Worm (Caenorhabditis elegans) whole organism, L3 larva: ENCODE measurements around the gene T06E4.5.

Experiments used
- R02D3.7 ChIP-seq: fragments of 150-350 bp; optimal IDR thresholded peaks from 2 replicates; lab custom pipeline; 2014; ENCODE audit warnings: missing biosample characterization, missing genetic modification characterization
- ZK546.5 ChIP-seq: sonication (generic microtip); optimal IDR thresholded peaks from 2 replicates; lab custom pipeline; 2017; ENCODE audit warnings: missing biosample characterization, missing genetic modification characterization
- ceh-16 ChIP-seq: sonication (generic microtip); optimal IDR thresholded peaks from 2 replicates; lab custom pipeline; 2017; ENCODE audit warnings: missing biosample characterization, missing genetic modification characterization
- ceh-28 ChIP-seq: fragments of 150-350 bp; optimal IDR thresholded peaks from 2 replicates; lab custom pipeline; 2014; ENCODE audit warnings: missing biosample characterization, missing genetic modification reagents, missing genetic modification characterization
- ceh-82 ChIP-seq: fragments of 150-350 bp; optimal IDR thresholded peaks from 2 replicates; lab custom pipeline; 2014; ENCODE audit warnings: missing biosample characterization, missing genetic modification characterization
- daf-12 ChIP-seq: fragments of 150-350 bp; optimal IDR thresholded peaks from 2 replicates; lab custom pipeline; 2014; ENCODE audit warnings: missing biosample characterization, missing genetic modification reagents, missing genetic modification characterization
- egl-5 ChIP-seq: fragments of 150-350 bp; optimal IDR thresholded peaks from 2 replicates; lab custom pipeline; 2017; ENCODE audit warnings: missing biosample characterization, missing genetic modification reagents, missing genetic modification characterization, inconsistent platforms
- elt-1 ChIP-seq: fragments of 150-350 bp; optimal IDR thresholded peaks from 2 replicates; lab custom pipeline; 2014; ENCODE audit warnings: missing biosample characterization, missing genetic modification characterization
- elt-2 ChIP-seq: sonication (generic microtip); optimal IDR thresholded peaks from 2 replicates; lab custom pipeline; 2016; ENCODE audit warnings: missing genetic modification reagents, mild to moderate bottlenecking, missing genetic modification characterization, missing compliant biosample characterization
- elt-3 ChIP-seq, 3 experiments: fragments of 150-350 bp in 1 of 3; sonication (generic microtip) in 2 of 3; optimal IDR thresholded peaks; 2 replicates in 2 of 3; 4 replicates in 1 of 3; lab custom pipeline; 2014 to 2017; ENCODE audit warnings: missing biosample characterization in 3 of 3, missing genetic modification characterization in 3 of 3
- fkh-10 ChIP-seq: sonication (generic microtip); optimal IDR thresholded peaks from 2 replicates; lab custom pipeline; 2017; ENCODE audit warnings: missing biosample characterization, missing genetic modification reagents, missing genetic modification characterization
- fkh-2 ChIP-seq: fragments of 150-350 bp; optimal IDR thresholded peaks from 2 replicates; lab custom pipeline; 2014; ENCODE audit warnings: missing biosample characterization, missing genetic modification reagents, missing genetic modification characterization
- fos-1 ChIP-seq: fragments of 150-350 bp; optimal IDR thresholded peaks from 2 replicates; lab custom pipeline; 2014; ENCODE audit warnings: missing biosample characterization, missing genetic modification characterization
- hmg-11 ChIP-seq: sonication (generic microtip); optimal IDR thresholded peaks from 2 replicates; lab custom pipeline; 2016; ENCODE audit warnings: missing genetic modification characterization, missing compliant biosample characterization
- jun-1 ChIP-seq: fragments of 150-350 bp; optimal IDR thresholded peaks from 2 replicates; lab custom pipeline; 2014; ENCODE audit warnings: missing biosample characterization, missing genetic modification reagents, missing genetic modification characterization
- lin-15B ChIP-seq: fragments of 150-350 bp; optimal IDR thresholded peaks from 2 replicates; lab custom pipeline; 2014; ENCODE audit warnings: missing biosample characterization, missing genetic modification characterization
- lin-39 ChIP-seq: fragments of 150-350 bp; optimal IDR thresholded peaks from 2 replicates; lab custom pipeline; 2018; ENCODE audit warnings: missing biosample characterization, missing genetic modification reagents, missing genetic modification characterization
- lsy-12 ChIP-seq: sonication (generic microtip); optimal IDR thresholded peaks from 2 replicates; lab custom pipeline; 2016; ENCODE audit warnings: mild to moderate bottlenecking, missing genetic modification characterization, missing compliant biosample characterization
- nfya-1 ChIP-seq: sonication (generic microtip); optimal IDR thresholded peaks from 2 replicates; lab custom pipeline; 2017; ENCODE audit warnings: missing genetic modification characterization, mild to moderate bottlenecking, missing compliant biosample characterization, antibody characterized with exemption, moderate library complexity; ENCODE audit not compliant: insufficient read depth
- nhr-12 ChIP-seq: fragments of 150-350 bp; optimal IDR thresholded peaks from 2 replicates; lab custom pipeline; 2014; ENCODE audit warnings: missing biosample characterization, missing genetic modification characterization
- nhr-237 ChIP-seq: fragments of 150-350 bp; optimal IDR thresholded peaks from 2 replicates; lab custom pipeline; 2014; ENCODE audit warnings: missing biosample characterization, missing genetic modification characterization
- nhr-25 ChIP-seq: sonication (generic microtip); optimal IDR thresholded peaks from 2 replicates; lab custom pipeline; 2017; ENCODE audit warnings: missing biosample characterization, missing genetic modification characterization
- nhr-28 ChIP-seq: fragments of 150-350 bp; optimal IDR thresholded peaks from 2 replicates; lab custom pipeline; 2014; ENCODE audit warnings: missing biosample characterization, missing genetic modification characterization
- nhr-43 ChIP-seq: sonication (generic microtip); optimal IDR thresholded peaks from 2 replicates; lab custom pipeline; 2016; ENCODE audit warnings: mild to moderate bottlenecking, missing genetic modification characterization, missing compliant biosample characterization; ENCODE audit not compliant: poor library complexity, severe bottlenecking
- nhr-67 ChIP-seq: fragments of 150-350 bp; optimal IDR thresholded peaks from 2 replicates; lab custom pipeline; 2014; ENCODE audit warnings: missing biosample characterization, missing genetic modification characterization
- nhr-76 ChIP-seq: fragments of 150-350 bp; sonication (generic microtip); optimal IDR thresholded peaks from 5 replicates; lab custom pipeline; 2014; ENCODE audit warnings: missing biosample characterization, missing genetic modification characterization
- nhr-77 ChIP-seq: fragments of 150-350 bp; optimal IDR thresholded peaks from 2 replicates; lab custom pipeline; 2014; ENCODE audit warnings: missing biosample characterization, missing genetic modification characterization
- pha-4 ChIP-seq: fragments of 150-350 bp; optimal IDR thresholded peaks from 2 replicates; lab custom pipeline; 2014; ENCODE audit warnings: missing biosample characterization, missing genetic modification reagents, missing genetic modification characterization
- pqm-1 ChIP-seq: fragments of 150-350 bp; optimal IDR thresholded peaks from 2 replicates; lab custom pipeline; 2017; ENCODE audit warnings: missing biosample characterization, missing genetic modification characterization, inconsistent platforms
- sea-2 ChIP-seq: fragments of 150-350 bp; sonication (generic microtip); optimal IDR thresholded peaks from 4 replicates; lab custom pipeline; 2014; ENCODE audit warnings: missing biosample characterization, missing genetic modification reagents, missing genetic modification characterization
- snpc-4 ChIP-seq: fragments of 150-350 bp; optimal IDR thresholded peaks from 2 replicates; lab custom pipeline; 2014; ENCODE audit warnings: missing biosample characterization, missing genetic modification characterization
- tbx-2 ChIP-seq: sonication (generic microtip); optimal IDR thresholded peaks from 2 replicates; lab custom pipeline; 2016; ENCODE audit warnings: mild to moderate bottlenecking, missing genetic modification characterization, missing compliant biosample characterization
- unc-39 ChIP-seq: sonication (generic microtip); optimal IDR thresholded peaks from 4 replicates; lab custom pipeline; 2017; ENCODE audit warnings: missing biosample characterization, missing genetic modification characterization
- unc-62 ChIP-seq: fragments of 150-350 bp; sonication (generic microtip); optimal IDR thresholded peaks from 4 replicates; lab custom pipeline; 2014; ENCODE audit warnings: missing biosample characterization, missing genetic modification reagents, missing genetic modification characterization
- zag-1 ChIP-seq: fragments of 150-350 bp; optimal IDR thresholded peaks from 2 replicates; lab custom pipeline; 2014; ENCODE audit warnings: missing biosample characterization, missing genetic modification characterization
- ztf-11 ChIP-seq: fragments of 150-350 bp; optimal IDR thresholded peaks from 2 replicates; lab custom pipeline; 2014; ENCODE audit warnings: missing biosample characterization, missing genetic modification characterization
- ztf-4 ChIP-seq: fragments of 150-350 bp; optimal IDR thresholded peaks from 2 replicates; lab custom pipeline; 2014; ENCODE audit warnings: missing biosample characterization, missing genetic modification characterization

T06E4.5 gene

DNA sequence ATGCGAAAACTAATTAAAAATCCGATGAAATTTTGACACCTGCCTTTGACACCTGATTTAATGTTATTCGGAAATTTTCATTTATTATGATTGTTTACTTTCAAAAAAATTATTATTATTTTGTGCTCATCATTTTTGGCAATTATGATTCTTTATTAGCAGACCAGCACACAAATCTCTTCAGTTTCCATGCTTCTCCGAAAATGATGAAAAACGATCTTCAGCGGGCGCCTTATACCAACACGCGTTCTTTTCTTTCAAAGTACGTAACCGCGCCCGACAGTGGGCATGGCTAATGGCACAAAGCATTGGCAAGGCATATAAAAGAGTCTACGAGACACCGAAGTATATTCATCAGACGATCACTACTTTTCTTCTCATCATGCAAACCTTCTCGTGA, 11.2 kb upstream of the T06E4.5 start, which contains the start of gene idpc-6:
Gene idpc-6, plus strand, starts transcription at position 301 of the 400 bp plus-strand sequence.
- no peak for TF ChIP-seq ZK546.5 (tag; lab: Kevin White, UChicago)
- no peak for TF ChIP-seq daf-12 (tag; lab: Kevin White, UChicago)
- no peak for TF ChIP-seq nhr-67 (tag; lab: Kevin White, UChicago)
- no peak for TF ChIP-seq fos-1 (tag; lab: Kevin White, UChicago)
- TF ChIP-seq egl-5 (tag; lab: Kevin White, UChicago) = no peak

DNA sequence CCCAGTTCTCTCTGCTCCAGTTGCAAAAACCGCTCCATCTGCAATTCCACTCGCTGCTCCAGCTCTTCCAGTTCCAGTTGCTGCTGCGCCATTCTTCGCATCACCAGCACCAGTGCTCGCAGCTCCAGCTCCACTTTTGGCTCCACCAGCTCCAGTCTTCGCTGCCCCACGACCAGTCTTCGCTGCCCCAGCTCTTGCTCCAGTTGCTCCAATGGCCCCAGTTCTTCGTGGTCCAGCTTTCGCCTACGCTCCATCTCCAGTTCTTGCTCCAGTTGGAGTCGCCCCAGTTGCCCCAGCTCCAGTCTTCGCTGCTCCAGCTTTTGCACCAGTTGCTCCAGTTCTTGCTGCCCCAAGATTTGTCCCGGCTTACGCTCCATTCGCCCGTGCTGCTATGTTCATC, 10.6 kb upstream of the T06E4.5 start:
- TF ChIP-seq zag-1 (tag; lab: Kevin White, UChicago) (no peak), nhr-25 (tag; lab: Kevin White, UChicago) (no peak), R02D3.7 (tag; lab: Kevin White, UChicago) (no peak), ceh-28 (tag; lab: Kevin White, UChicago) (no peak), lin-39 (tag; lab: Kevin White, UChicago) (no peak), fkh-2 (tag; lab: Kevin White, UChicago) (no peak), snpc-4 (no peak), nfya-1 (tag; lab: Kevin White, UChicago) (no peak), egl-5 (tag; lab: Kevin White, UChicago) (no peak), hmg-11 (tag; lab: Kevin White, UChicago) (no peak), lin-15B (tag; lab: Kevin White, UChicago) (no peak)
- TF ChIP-seq, all 47 proteins: peak for 0

DNA sequence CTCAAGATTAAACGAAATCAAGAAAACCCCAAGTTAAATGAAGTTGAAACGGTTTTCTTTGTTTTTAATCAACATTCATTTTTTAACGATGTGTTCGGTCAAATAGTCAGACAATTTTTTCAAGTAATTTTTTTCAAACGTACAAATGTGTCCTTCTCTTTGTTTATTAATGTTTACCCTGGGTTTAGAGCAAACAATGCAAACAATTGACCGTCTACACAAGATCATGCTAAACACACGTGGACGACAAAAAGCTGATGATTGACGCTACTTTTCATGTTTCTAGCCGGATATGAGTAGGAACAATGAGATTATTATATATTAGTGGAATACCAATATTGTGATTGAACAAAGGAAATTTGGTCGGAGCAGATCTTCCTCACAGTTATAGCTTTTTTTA, 9.6 kb upstream of the T06E4.5 start:
- TF ChIP-seq nhr-237 (tag; lab: Kevin White, UChicago) (no peak), pha-4 (peak; percentile 51)

DNA sequence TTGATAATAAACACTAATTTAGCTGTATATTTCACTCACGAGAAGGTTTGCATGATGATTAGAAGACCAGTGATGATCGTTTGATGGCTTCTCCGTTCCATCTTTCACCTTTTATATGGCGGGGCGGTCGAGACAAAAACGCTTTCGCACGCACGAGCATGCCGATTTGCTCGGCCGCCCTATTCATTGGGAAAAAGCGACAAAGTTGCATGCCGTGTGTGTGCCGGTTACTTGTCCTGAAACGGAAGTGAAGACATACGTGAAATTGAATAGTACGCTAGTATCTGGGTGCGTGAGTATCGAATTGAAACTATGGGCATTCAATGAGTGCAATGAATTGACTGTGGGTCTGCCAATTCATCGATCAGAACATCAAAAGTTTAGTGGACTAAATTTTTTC, 8.2 kb upstream of the T06E4.5 start, which contains the start of gene idpc-5:
Gene idpc-5, minus strand, starts transcription at position 101 of the 400 bp plus-strand sequence.
- TF ChIP-seq ztf-4 (tag; lab: Kevin White, UChicago) = no peak

DNA sequence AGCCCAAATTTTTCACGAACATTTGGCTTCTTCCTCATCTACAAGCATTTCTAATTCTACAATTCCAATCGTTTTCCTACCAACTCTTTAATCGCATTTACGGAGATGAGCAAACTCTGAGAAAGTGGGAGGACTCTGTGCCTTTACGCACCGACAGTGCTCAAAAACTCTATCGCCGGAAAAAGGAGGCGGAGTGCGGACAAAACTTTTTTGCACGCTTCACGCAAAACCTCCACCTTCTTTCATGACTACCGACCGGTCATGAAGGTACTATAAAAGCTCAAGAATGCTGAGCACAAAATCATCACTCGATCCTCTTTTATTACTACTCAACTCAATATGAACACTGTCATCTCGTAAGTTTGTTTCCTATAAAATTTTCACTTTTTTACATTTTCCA, 5.9 kb upstream of the T06E4.5 start, which contains the start of gene idpc-4:
Gene idpc-4, plus strand, starts transcription at position 301 of the 400 bp plus-strand sequence.
- no peak for TF ChIP-seq fkh-10
- no peak for TF ChIP-seq nhr-25 (tag; lab: Kevin White, UChicago)
- no peak for TF ChIP-seq fkh-2 (tag; lab: Kevin White, UChicago)
- TF ChIP-seq elt-1 = no peak
- TF ChIP-seq ceh-16 (tag; lab: Kevin White, UChicago) = no peak
- no peak for TF ChIP-seq sea-2
- no peak for TF ChIP-seq ztf-11 (tag; lab: Kevin White, UChicago)
- no peak for TF ChIP-seq pha-4
- TF ChIP-seq unc-62 (GFP tag; lab: Kevin White, UChicago) = no peak
- TF ChIP-seq jun-1 = no peak
- TF ChIP-seq elt-2 (tag; lab: Kevin White, UChicago) = no peak
- no peak for TF ChIP-seq nhr-43 (tag; lab: Kevin White, UChicago)
- no peak for TF ChIP-seq ceh-28 (tag; lab: Kevin White, UChicago)
- no peak for TF ChIP-seq hmg-11 (tag; lab: Kevin White, UChicago)
- no peak for TF ChIP-seq zag-1 (tag; lab: Kevin White, UChicago)
- no peak for TF ChIP-seq nhr-77
- TF ChIP-seq nhr-12 (tag; lab: Kevin White, UChicago) = no peak

DNA sequence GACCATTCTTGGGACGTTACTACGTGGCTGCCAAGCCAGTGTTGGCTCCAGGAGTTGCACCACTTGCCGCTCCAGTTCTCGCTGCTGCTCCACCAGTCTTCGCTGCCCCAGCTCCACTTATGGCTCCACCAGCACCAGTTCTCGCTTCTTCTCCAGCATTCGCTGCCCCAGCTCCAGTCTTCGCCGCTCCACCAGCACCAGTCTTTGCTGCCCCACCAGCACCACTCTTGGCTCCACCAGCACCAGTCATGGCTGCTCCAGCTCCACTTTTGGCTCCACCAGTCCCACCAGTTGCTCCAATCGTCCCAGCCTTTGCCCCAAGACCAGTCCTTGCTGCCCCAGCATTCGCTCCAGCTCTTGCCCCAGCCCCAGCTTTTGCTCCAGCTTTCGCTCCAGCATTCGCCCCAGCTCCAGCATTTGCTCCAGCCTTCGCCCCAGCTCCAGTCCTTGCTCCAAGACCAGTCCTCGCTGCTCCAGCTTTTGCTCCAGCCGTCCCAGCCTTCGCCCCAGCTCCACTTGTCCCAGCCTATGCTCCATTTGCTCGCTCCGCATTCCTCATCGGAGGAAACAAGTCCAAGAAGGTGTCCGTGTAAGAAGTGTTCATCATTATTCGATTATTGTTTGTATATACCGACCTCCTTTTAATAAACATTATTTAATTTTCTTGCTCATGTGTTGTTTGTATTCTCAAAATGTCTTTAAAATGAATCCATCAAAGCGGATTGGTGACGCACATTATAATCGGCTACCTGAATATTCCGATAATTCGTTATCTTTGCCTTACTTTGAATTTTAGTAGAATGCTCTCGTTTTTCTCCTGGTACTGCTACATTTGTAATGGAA, 5.2 kb upstream of the T06E4.5 start, which contains the start of gene T06E4.7:
Gene T06E4.7, plus strand, starts transcription at position 793 of the 843 bp plus-strand sequence.
- TF ChIP-seq lsy-12 (tag; lab: Kevin White, UChicago) (no peak), pqm-1 (tag; lab: Kevin White, UChicago) (no peak), fkh-10 (no peak), lin-39 (tag; lab: Kevin White, UChicago) (no peak), daf-12 (tag; lab: Kevin White, UChicago) (no peak), nhr-76 (tag; lab: Kevin White, UChicago) (no peak), pha-4 (no peak), ztf-4 (tag; lab: Kevin White, UChicago) (no peak), elt-3 (tag; optimal IDR thresholded peaks at IDR 0.05; lab: Kevin White, UChicago) (no peak), nhr-237 (tag; lab: Kevin White, UChicago) (no peak), nhr-25 (tag; lab: Kevin White, UChicago) (no peak), R02D3.7 (tag; lab: Kevin White, UChicago) (no peak), nhr-28 (tag; lab: Kevin White, UChicago) (no peak), ceh-82 (no peak), tbx-2 (tag; lab: Kevin White, UChicago) (no peak), unc-39 (tag; lab: Kevin White, UChicago) (no peak)
- TF ChIP-seq, all 47 proteins: peak for 0
